Worm (Caenorhabditis elegans): ENCODE data around the gene rme-4.

rme-4 gene

ce11 chrX:10406203-10406602 is 26.6 kb upstream of the rme-4 start, which contains the start of gene gur-3:
Gene gur-3 (minus strand): TSS chrX:10406303.
- no peak for TF ChIP-seq hlh-8 (tag; optimal IDR thresholded peaks at IDR 0.05)
- TF ChIP-seq zip-5 (tag; optimal IDR thresholded peaks at IDR 0.05): no peak
- TF ChIP-seq ceh-9 (tag; optimal IDR thresholded peaks at IDR 0.05): no peak

DNA sequence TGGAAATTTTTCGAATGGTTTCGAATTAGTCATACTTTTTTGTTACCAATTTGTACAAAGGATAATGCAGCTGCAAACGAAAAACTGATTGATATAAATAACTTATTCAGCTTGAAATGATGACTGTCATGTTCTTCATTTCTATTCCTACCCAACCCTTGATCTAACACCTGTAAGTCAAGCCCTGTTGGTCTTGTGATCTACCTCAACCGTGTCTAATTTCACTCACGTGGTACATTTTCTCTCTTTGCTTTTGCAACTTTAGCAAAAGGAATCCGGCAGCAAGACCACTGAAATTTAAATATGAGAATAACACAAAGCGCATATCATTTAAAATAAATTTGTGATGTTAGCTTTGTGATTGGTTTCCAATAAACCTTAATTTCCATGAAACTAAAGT is 24.4 kb upstream of the rme-4 start:
- TF ChIP-seq nhr-11 (tag; optimal IDR thresholded peaks at IDR 0.05) (no peak), che-1 (tag; optimal IDR thresholded peaks at IDR 0.05) (no peak), pqm-1 (tag; optimal IDR thresholded peaks at IDR 0.05) (no peak), ceh-9 (tag; optimal IDR thresholded peaks at IDR 0.05) (no peak), C08G9.2 (tag; optimal IDR thresholded peaks at IDR 0.05) (no peak), ceh-24 (tag; optimal IDR thresholded peaks at IDR 0.05) (no peak), C38D4.7 (GFP tag; optimal IDR thresholded peaks at IDR 0.05) (no peak)

DNA sequence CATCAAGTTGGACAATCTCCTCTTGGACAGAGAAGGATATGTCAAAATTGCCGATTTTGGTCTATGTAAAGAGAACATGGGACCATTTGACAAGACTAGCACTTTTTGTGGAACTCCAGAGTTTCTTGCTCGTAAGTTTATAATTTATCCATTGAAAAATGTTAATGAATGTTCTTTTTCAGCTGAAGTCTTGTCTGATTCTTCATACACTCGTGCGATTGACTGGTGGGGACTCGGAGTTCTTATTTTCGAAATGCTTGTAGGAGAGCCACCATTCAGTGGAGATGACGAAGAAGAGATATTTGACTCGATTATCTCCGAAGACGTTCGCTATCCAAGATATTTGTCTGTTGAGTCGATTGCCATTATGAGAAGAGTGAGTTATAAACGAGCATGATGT is 21.5 kb upstream of the rme-4 start:
- TF ChIP-seq unc-42 (tag; optimal IDR thresholded peaks at IDR 0.05) (no peak), elt-4 (tag; optimal IDR thresholded peaks at IDR 0.05) (no peak), ceh-6 (GFP tag; optimal IDR thresholded peaks at IDR 0.05) (no peak), pat-9 (tag; optimal IDR thresholded peaks at IDR 0.05) (no peak), ceh-18 (tag; optimal IDR thresholded peaks at IDR 0.05) (no peak), odd-2 (tag; optimal IDR thresholded peaks at IDR 0.05) (no peak), che-1 (tag; optimal IDR thresholded peaks at IDR 0.05) (no peak), gmeb-2 (tag; optimal IDR thresholded peaks at IDR 0.05) (no peak), ceh-30 (tag; optimal IDR thresholded peaks at IDR 0.05) (no peak), ahr-1 (tag; optimal IDR thresholded peaks at IDR 0.05) (no peak), ztf-16 (tag; optimal IDR thresholded peaks at IDR 0.05) (no peak), K09A11.1 (tag; optimal IDR thresholded peaks at IDR 0.05; ENCODE audit: insufficient read depth) (no peak), ref-2 (tag; optimal IDR thresholded peaks at IDR 0.05) (no peak), K02D7.2 (tag; optimal IDR thresholded peaks at IDR 0.05) (no peak), sdc-2 (tag; optimal IDR thresholded peaks at IDR 0.05) (no peak), nhr-232 (tag; optimal IDR thresholded peaks at IDR 0.05) (no peak), nhr-11 (tag; optimal IDR thresholded peaks at IDR 0.05) (no peak), tbx-7 (tag; optimal IDR thresholded peaks at IDR 0.05) (no peak)

ce11 chrX:10396509-10397292 is 17.1 kb upstream of the rme-4 start, which contains the start of gene pkn-1:
Gene pkn-1 (plus strand): TSS chrX:10397242.
- TF ChIP-seq elt-4 (tag; optimal IDR thresholded peaks at IDR 0.05) (no peak), unc-3 (GFP tag; conservative IDR thresholded peaks at IDR 0.05) (no peak), unc-3 (tag; optimal IDR thresholded peaks at IDR 0.05) (peak; percentile 4), che-1 (tag; optimal IDR thresholded peaks at IDR 0.05) (no peak)

DNA sequence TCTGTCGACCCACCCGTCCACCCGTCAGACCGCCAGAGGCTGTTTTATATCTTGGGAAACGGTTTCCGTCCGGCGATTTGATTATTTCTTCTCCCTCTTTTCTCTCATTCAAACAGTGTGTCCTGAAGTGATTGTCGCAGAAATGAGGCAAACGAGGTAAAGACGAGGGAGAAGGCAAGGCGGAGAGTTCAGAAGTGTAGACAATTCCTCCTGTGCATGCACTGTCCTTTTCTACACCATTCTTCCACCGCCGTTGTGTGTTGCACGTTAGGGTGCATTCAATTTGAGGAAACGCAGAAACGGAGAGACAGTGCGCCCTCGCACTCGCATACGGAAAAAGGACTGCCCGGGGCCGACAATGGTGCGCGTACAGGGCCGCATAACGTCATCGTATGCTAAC is 16.0 kb upstream of the rme-4 start:
- peak; percentile 24 for TF ChIP-seq ceh-14 (tag; optimal IDR thresholded peaks at IDR 0.05)
- TF ChIP-seq unc-55 (GFP tag; optimal IDR thresholded peaks at IDR 0.05): no peak
- TF ChIP-seq ama-1 (optimal IDR thresholded peaks at IDR 0.05): no peak
- no peak for TF ChIP-seq eyg-1 (tag; optimal IDR thresholded peaks at IDR 0.05)
- no peak for TF ChIP-seq ceh-9 (tag; optimal IDR thresholded peaks at IDR 0.05)
- TF ChIP-seq pha-4 (tag; optimal IDR thresholded peaks at IDR 0.05): no peak
- TF ChIP-seq sdc-2 (tag; optimal IDR thresholded peaks at IDR 0.05): peak; percentile 44
- no peak for TF ChIP-seq ceh-45 (GFP tag; IDR thresholded peaks at IDR 0.05)
- TF ChIP-seq dmd-4 (tag; optimal IDR thresholded peaks at IDR 0.05; ENCODE audit: borderline replicate concordance): no peak
- no peak for TF ChIP-seq fkh-10 (GFP tag; optimal IDR thresholded peaks at IDR 0.05)
- TF ChIP-seq unc-86 (tag; optimal IDR thresholded peaks at IDR 0.05): no peak
- peak; percentile 20 for TF ChIP-seq rnt-1 (tag; optimal IDR thresholded peaks at IDR 0.05)
- no peak for TF ChIP-seq fax-1 (tag; optimal IDR thresholded peaks at IDR 0.05)
- no peak for TF ChIP-seq fkh-6 (tag; optimal IDR thresholded peaks at IDR 0.05)
- no peak for TF ChIP-seq unc-3 (GFP tag; conservative IDR thresholded peaks at IDR 0.05)
- no peak for TF ChIP-seq unc-3 (tag; optimal IDR thresholded peaks at IDR 0.05)
- no peak for TF ChIP-seq ceh-34 (tag; optimal IDR thresholded peaks at IDR 0.05)
- TF ChIP-seq ttx-3 (tag; optimal IDR thresholded peaks at IDR 0.05): no peak
- TF ChIP-seq lim-6 (tag; optimal IDR thresholded peaks at IDR 0.05): no peak
- TF ChIP-seq tbx-7 (tag; optimal IDR thresholded peaks at IDR 0.05): no peak
- TF ChIP-seq K02D7.2 (tag; optimal IDR thresholded peaks at IDR 0.05): no peak
- TF ChIP-seq elt-2 (tag; optimal IDR thresholded peaks at IDR 0.05): no peak
- no peak for TF ChIP-seq zip-5 (tag; optimal IDR thresholded peaks at IDR 0.05)
- TF ChIP-seq mec-3 (tag; optimal IDR thresholded peaks at IDR 0.05; ENCODE audit: borderline replicate concordance): no peak
- peak; percentile 12 for TF ChIP-seq ets-4 (tag; optimal IDR thresholded peaks at IDR 0.05)
- no peak for TF ChIP-seq elt-4 (tag; optimal IDR thresholded peaks at IDR 0.05)

All from whole organism, late embryonic.